Fruit fly (Drosophila melanogaster) whole organism, embryonic: ENCODE results near the gene NijC.

Source experiments
- Atf3 ChIP-seq: fragments of 200-800 bp; sonication (Bioruptor generic); optimal IDR thresholded peaks from 3 replicates; lab custom pipeline; 2016; ENCODE audit warnings: missing biosample characterization, missing genetic modification characterization
- Awh ChIP-seq: fragments of 200-800 bp; sonication (Bioruptor generic); IDR thresholded peaks from 2 replicates; pipeline ENCODE4, ENCODE4 v1.3.6; 2022; ENCODE audit warnings: missing biosample characterization, missing genetic modification characterization
- BtbVII ChIP-seq: fragments of 200-800 bp; sonication (Bioruptor generic); optimal IDR thresholded peaks from 3 replicates; lab custom pipeline; 2017; ENCODE audit warnings: missing biosample characterization, mild to moderate bottlenecking, missing genetic modification characterization
- CG11695 ChIP-seq: fragments of 200-800 bp; sonication (Bioruptor generic); IDR thresholded peaks from 3 replicates; pipeline ENCODE4 v1.3.6; 2022; ENCODE audit warnings: missing biosample characterization, missing genetic modification characterization
- CG11696 ChIP-seq: fragments of 200-800 bp; sonication (Bioruptor generic); IDR thresholded peaks from 2 replicates; pipeline ENCODE4 v1.3.6; 2022; ENCODE audit warnings: missing biosample characterization, missing genetic modification characterization
- CG12236 ChIP-seq: fragments of 200-800 bp; sonication (Bioruptor generic); optimal IDR thresholded peaks from 2 replicates; lab custom pipeline; 2016; ENCODE audit warnings: missing biosample characterization, missing genetic modification characterization
- CG12391 ChIP-seq: fragments of 200-800 bp; sonication (Bioruptor generic); optimal IDR thresholded peaks from 3 replicates; lab custom pipeline; 2018; ENCODE audit warnings: missing biosample characterization, mild to moderate bottlenecking, missing genetic modification characterization, moderate library complexity
- CG13296 ChIP-seq: fragments of 200-800 bp; sonication (Bioruptor generic); optimal IDR thresholded peaks from 3 replicates; lab custom pipeline; 2018; ENCODE audit warnings: missing biosample characterization, mild to moderate bottlenecking, missing genetic modification characterization
- CG13775 ChIP-seq: fragments of 200-800 bp; sonication (Bioruptor generic); optimal IDR thresholded peaks from 3 replicates; lab custom pipeline; 2017; ENCODE audit warnings: missing biosample characterization, mild to moderate bottlenecking, missing genetic modification characterization
- CG17186 ChIP-seq: fragments of 200-800 bp; sonication (Bioruptor generic); optimal IDR thresholded peaks from 3 replicates; lab custom pipeline; 2017; ENCODE audit warnings: missing biosample characterization, missing genetic modification reagents, missing genetic modification characterization
- CG17328 ChIP-seq: fragments of 200-800 bp; sonication (Bioruptor generic); IDR thresholded peaks from 2 replicates; pipeline ENCODE4 v1.3.6; 2022; ENCODE audit warnings: missing biosample characterization, missing genetic modification characterization
- CG17912 ChIP-seq: fragments of 200-800 bp; sonication (Bioruptor generic); optimal IDR thresholded peaks from 2 replicates; lab custom pipeline; 2018; ENCODE audit warnings: missing biosample characterization, mild to moderate bottlenecking, missing genetic modification characterization
- CG2116 ChIP-seq: fragments of 200-800 bp; sonication (Bioruptor generic); optimal IDR thresholded peaks from 3 replicates; lab custom pipeline; 2018; ENCODE audit warnings: missing biosample characterization, mild to moderate bottlenecking, missing genetic modification characterization
- CG2202 ChIP-seq: fragments of 200-800 bp; sonication (Bioruptor generic); optimal IDR thresholded peaks from 2 replicates; lab custom pipeline; 2018; ENCODE audit warnings: missing biosample characterization, mild to moderate bottlenecking, missing genetic modification characterization
- CG2875 ChIP-seq: fragments of 200-800 bp; sonication (Bioruptor generic); optimal IDR thresholded peaks from 2 replicates; lab custom pipeline; 2017; ENCODE audit warnings: missing biosample characterization, mild to moderate bottlenecking, missing genetic modification characterization, missing genetic modification reagents
- CG30020 ChIP-seq: fragments of 200-800 bp; optimal IDR thresholded peaks from 2 replicates; lab custom pipeline; 2019; ENCODE audit warnings: missing biosample characterization, mild to moderate bottlenecking, missing genetic modification characterization, moderate library complexity
- CG33213 ChIP-seq: fragments of 200-800 bp; sonication (Bioruptor generic); optimal IDR thresholded peaks from 3 replicates; lab custom pipeline; 2016; ENCODE audit warnings: missing biosample characterization, missing genetic modification characterization
- CG33557 ChIP-seq: fragments of 200-800 bp; sonication (Bioruptor generic); optimal IDR thresholded peaks from 2 replicates; lab custom pipeline; 2019; ENCODE audit warnings: missing biosample characterization, mild to moderate bottlenecking, missing genetic modification characterization, moderate library complexity
- CG3407 ChIP-seq: fragments of 200-800 bp; sonication (Bioruptor generic); optimal IDR thresholded peaks from 2 replicates; lab custom pipeline; 2018; ENCODE audit warnings: missing biosample characterization, mild to moderate bottlenecking, missing genetic modification characterization
- CG34224 ChIP-seq: fragments of 200-800 bp; sonication (Bioruptor generic); IDR thresholded peaks from 3 replicates; pipeline ENCODE4 v1.3.6; 2022; ENCODE audit warnings: missing biosample characterization, missing genetic modification characterization; ENCODE audit not compliant: partially characterized antibody
- CG42726 ChIP-seq: fragments of 200-800 bp; sonication (Bioruptor generic); IDR thresholded peaks from 2 replicates; pipeline ENCODE4 v1.3.6; 2022; ENCODE audit warnings: missing biosample characterization, missing genetic modification characterization; ENCODE audit not compliant: partially characterized antibody
- CG4820 ChIP-seq: fragments of 200-800 bp; sonication (Bioruptor generic); optimal IDR thresholded peaks from 3 replicates; lab custom pipeline; 2016; ENCODE audit warnings: missing biosample characterization, missing genetic modification characterization
- CG6683 ChIP-seq: fragments of 200-800 bp; sonication (Bioruptor generic); optimal IDR thresholded peaks from 2 replicates; lab custom pipeline; 2017; ENCODE audit warnings: missing biosample characterization, mild to moderate bottlenecking, missing genetic modification characterization, missing genetic modification reagents
- CG7372 ChIP-seq: fragments of 200-800 bp; sonication (Bioruptor generic); IDR thresholded peaks from 2 replicates; pipeline ENCODE4 v1.3.6; 2022; ENCODE audit warnings: missing biosample characterization, missing genetic modification characterization
- CG8359 ChIP-seq: fragments of 200-800 bp; sonication (Bioruptor generic); optimal IDR thresholded peaks from 2 replicates; lab custom pipeline; 2017; ENCODE audit warnings: missing biosample characterization, mild to moderate bottlenecking, missing genetic modification characterization, borderline replicate concordance
- Dbx ChIP-seq: fragments of 200-800 bp; sonication (Bioruptor generic); IDR thresholded peaks from 3 replicates; pipeline ENCODE4 v1.3.6; 2022; ENCODE audit warnings: missing biosample characterization, missing genetic modification characterization
- Dek ChIP-seq: fragments of 200-800 bp; sonication (Bioruptor generic); optimal IDR thresholded peaks from 3 replicates; lab custom pipeline; 2019; ENCODE audit warnings: missing biosample characterization, mild to moderate bottlenecking, missing genetic modification characterization, moderate library complexity
- Dll ChIP-seq: fragments of 200-800 bp; sonication (Bioruptor generic); IDR thresholded peaks from 4 replicates; pipeline ENCODE4 v1.3.6; 2022; ENCODE audit warnings: missing biosample characterization, missing genetic modification characterization; ENCODE audit not compliant: partially characterized antibody
- Ets65A ChIP-seq: fragments of 200-800 bp; sonication (Bioruptor generic); peaks from one replicate; lab custom pipeline; 2016; ENCODE audit warnings: missing biosample characterization, missing genetic modification characterization
- H15 ChIP-seq: fragments of 200-800 bp; sonication (Bioruptor generic); IDR thresholded peaks from 3 replicates; pipeline ENCODE4 v1.3.6; 2022; ENCODE audit warnings: missing biosample characterization, missing genetic modification characterization
- HLH3B ChIP-seq: fragments of 200-800 bp; sonication (Bioruptor generic); IDR thresholded peaks from 2 replicates; pipeline ENCODE4 v1.3.6; 2022; ENCODE audit warnings: missing biosample characterization, missing genetic modification characterization
- Jarid2 ChIP-seq: fragments of 200-800 bp; sonication (Bioruptor generic); optimal IDR thresholded peaks from 3 replicates; lab custom pipeline; 2017; ENCODE audit warnings: mild to moderate bottlenecking, missing biosample characterization, missing genetic modification reagents, missing genetic modification characterization
- Lhr ChIP-seq: fragments of 200-800 bp; sonication (Bioruptor generic); optimal IDR thresholded peaks from 3 replicates; lab custom pipeline; 2017; ENCODE audit warnings: mild to moderate bottlenecking, missing biosample characterization, missing genetic modification reagents, missing genetic modification characterization
- Neu2 ChIP-seq: fragments of 200-800 bp; sonication (Bioruptor generic); optimal IDR thresholded peaks from 3 replicates; lab custom pipeline; 2016; ENCODE audit warnings: missing biosample characterization, missing genetic modification characterization, borderline replicate concordance
- Sin3A ChIP-seq: fragments of >200 bp; optimal IDR thresholded peaks from 2 replicates; lab custom pipeline; 2018
- Spps ChIP-seq: fragments of 200-800 bp; sonication (Bioruptor generic); optimal IDR thresholded peaks from 2 replicates; lab custom pipeline; 2018; ENCODE audit warnings: missing biosample characterization, mild to moderate bottlenecking, missing genetic modification characterization
- aop ChIP-seq: fragments of 200-800 bp; sonication (Bioruptor generic); IDR thresholded peaks from 2 replicates; pipeline ENCODE4 v1.3.6; 2022; ENCODE audit warnings: missing biosample characterization, missing genetic modification characterization
- ara ChIP-seq: fragments of 200-800 bp; sonication (Bioruptor generic); IDR thresholded peaks from 2 replicates; pipeline ENCODE4 v1.3.6; 2022; ENCODE audit warnings: missing biosample characterization, missing genetic modification characterization
- ase ChIP-seq: fragments of 200-800 bp; sonication (Bioruptor generic); IDR thresholded peaks from 3 replicates; pipeline ENCODE4 v1.3.6; 2022; ENCODE audit warnings: missing biosample characterization, missing genetic modification characterization
- bigmax ChIP-seq: fragments of 200-800 bp; sonication (Bioruptor generic); optimal IDR thresholded peaks from 2 replicates; lab custom pipeline; 2018; ENCODE audit warnings: missing biosample characterization, mild to moderate bottlenecking, missing genetic modification characterization
- caup ChIP-seq: fragments of 200-800 bp; sonication (Bioruptor generic); optimal IDR thresholded peaks from 3 replicates; lab custom pipeline; 2017; ENCODE audit warnings: missing biosample characterization, mild to moderate bottlenecking, missing genetic modification characterization, moderate library complexity; ENCODE audit not compliant: severe bottlenecking
- fd64A ChIP-seq: fragments of 200-800 bp; sonication (Bioruptor generic); optimal IDR thresholded peaks from 3 replicates; lab custom pipeline; 2018; ENCODE audit warnings: missing biosample characterization, mild to moderate bottlenecking, missing genetic modification characterization
- grau ChIP-seq: fragments of 200-800 bp; optimal IDR thresholded peaks from 3 replicates; lab custom pipeline; 2019; ENCODE audit warnings: missing biosample characterization, mild to moderate bottlenecking, missing genetic modification characterization, moderate library complexity
- jigr1 ChIP-seq: fragments of 200-800 bp; sonication (Bioruptor generic); IDR thresholded peaks from 3 replicates; pipeline ENCODE4 v1.3.6; 2022; ENCODE audit warnings: missing biosample characterization, missing genetic modification characterization
- mam ChIP-seq: fragments of 200-800 bp; sonication (Bioruptor generic); optimal IDR thresholded peaks from 3 replicates; lab custom pipeline; 2016; ENCODE audit warnings: missing biosample characterization, missing genetic modification characterization
- nau ChIP-seq: fragments of 200-800 bp; sonication (Bioruptor generic); optimal IDR thresholded peaks from 3 replicates; lab custom pipeline; 2017; ENCODE audit warnings: missing biosample characterization, mild to moderate bottlenecking, missing genetic modification characterization, missing genetic modification reagents
- p53 ChIP-seq: fragments of 200-800 bp; sonication (Bioruptor generic); optimal IDR thresholded peaks from 2 replicates; lab custom pipeline; 2016; ENCODE audit warnings: missing biosample characterization, missing genetic modification characterization
- ttk ChIP-seq: fragments of 200-800 bp; sonication (Bioruptor generic); IDR thresholded peaks from 2 replicates; pipeline ENCODE4 v2.1.2; 2022; ENCODE audit warnings: missing biosample characterization, missing genetic modification characterization

Gene NijC

dm6 chr3R:12717588-12718535 lies 22.9 kb downstream of the NijC start (continued):
- TF ChIP-seq CG6683 (GFP tag; lab: Kevin White, UChicago) = no peak
- TF ChIP-seq Sin3A (lab: Kevin White, UChicago) = no peak
- TF ChIP-seq Neu2 = no peak
- TF ChIP-seq CG3407 = peak; percentile 12
- peak; percentile 52; the same call in 1 of the 3 replicates for TF ChIP-seq CG11695
- no peak for TF ChIP-seq CG42726 (GFP tag; lab: Robert Waterston, UW)
- TF ChIP-seq ttk = peak; percentile 53; the same call in 1 of the 2 replicates
- peak; percentile 29 for TF ChIP-seq CG12236 (GFP tag; lab: Kevin White, UChicago)
- TF ChIP-seq CG33213 (GFP tag; lab: Kevin White, UChicago) = no peak
- peak; percentile 20 for TF ChIP-seq Jarid2
- TF ChIP-seq CG33557 (GFP tag; lab: Kevin White, UChicago) = no peak
- peak; percentile 66 for TF ChIP-seq Ets65A (GFP tag; lab: Kevin White, UChicago)
- TF ChIP-seq CG17186 (GFP tag; lab: Kevin White, UChicago) = no peak
- no peak for TF ChIP-seq CG30020 (tag; lab: Kevin White, UChicago)
- peak; percentile 39 for TF ChIP-seq grau (tag; lab: Kevin White, UChicago)
- TF ChIP-seq jigr1 (GFP tag; lab: Robert Waterston, UW) = no peak
- peak; percentile 27 for TF ChIP-seq CG2875 (GFP tag; lab: Kevin White, UChicago)
- TF ChIP-seq CG7372 (GFP tag; lab: Robert Waterston, UW) = peak; percentile 26; the same call in 1 of the 2 replicates
- peak; percentile 41 for TF ChIP-seq CG13775 (GFP tag; lab: Kevin White, UChicago)
- peak; percentile 59 for TF ChIP-seq CG12391
- TF ChIP-seq CG11696 (GFP tag; lab: Robert Waterston, UW) = 0 out of 2 replicates have a peak, but pooled peaks have one; percentile 24
- no peak for TF ChIP-seq Dbx (GFP tag; lab: Robert Waterston, UW)
- peak; percentile 3 for TF ChIP-seq nau (GFP tag; lab: Kevin White, UChicago)
- no peak for TF ChIP-seq Dll (GFP tag; lab: Robert Waterston, UW)
- no peak for TF ChIP-seq CG17912
- no peak for TF ChIP-seq CG13296
- no peak for TF ChIP-seq bigmax (GFP tag; lab: Kevin White, UChicago)
- no peak for TF ChIP-seq BtbVII (GFP tag; lab: Kevin White, UChicago)
- no peak for TF ChIP-seq CG34224
- peak; percentile 11 for TF ChIP-seq Atf3 (GFP tag; lab: Kevin White, UChicago)
- TF ChIP-seq CG2202 (tag; lab: Kevin White, UChicago) = no peak
- TF ChIP-seq H15 (GFP tag; lab: Robert Waterston, UW) = peak; percentile 60; the same call in 1 of the 3 replicates
- TF ChIP-seq Lhr (GFP tag; lab: Kevin White, UChicago) = no peak
- peak; percentile 67 for TF ChIP-seq CG17328 (GFP tag; lab: Robert Waterston, UW)
- TF ChIP-seq Spps = no peak
- no peak for TF ChIP-seq p53 (GFP tag; lab: Kevin White, UChicago)
- 0 out of 2 replicates have a peak, but pooled peaks have one; percentile 19 for TF ChIP-seq ara (GFP tag; lab: Robert Waterston, UW)
- TF ChIP-seq Dek (tag; lab: Kevin White, UChicago) = peak; percentile 36
- TF ChIP-seq caup (GFP tag; lab: Kevin White, UChicago) = no peak
- peak; percentile 69 for TF ChIP-seq HLH3B (GFP tag; lab: Robert Waterston, UW)
- TF ChIP-seq aop (GFP tag; lab: Robert Waterston, UW) = no peak
- TF ChIP-seq ase (GFP tag; lab: Robert Waterston, UW) = peak; percentile 56; the same call in 2 of the 3 replicates
- TF ChIP-seq fd64A (GFP tag; lab: Kevin White, UChicago) = peak; percentile 7
- peak; percentile 80 for TF ChIP-seq mam (GFP tag; lab: Kevin White, UChicago)
- TF ChIP-seq Awh = 0 out of 2 replicates have a peak, but pooled peaks have one; percentile 21
- peak; percentile 16 for TF ChIP-seq CG2116 (GFP tag; lab: Kevin White, UChicago)
- no peak for TF ChIP-seq CG8359 (GFP tag; lab: Kevin White, UChicago)
- TF ChIP-seq CG4820 (GFP tag; lab: Kevin White, UChicago) = peak; percentile 2
